Worm (Caenorhabditis elegans): Measurements from ENCODE around the gene ule-3.

DNA sequence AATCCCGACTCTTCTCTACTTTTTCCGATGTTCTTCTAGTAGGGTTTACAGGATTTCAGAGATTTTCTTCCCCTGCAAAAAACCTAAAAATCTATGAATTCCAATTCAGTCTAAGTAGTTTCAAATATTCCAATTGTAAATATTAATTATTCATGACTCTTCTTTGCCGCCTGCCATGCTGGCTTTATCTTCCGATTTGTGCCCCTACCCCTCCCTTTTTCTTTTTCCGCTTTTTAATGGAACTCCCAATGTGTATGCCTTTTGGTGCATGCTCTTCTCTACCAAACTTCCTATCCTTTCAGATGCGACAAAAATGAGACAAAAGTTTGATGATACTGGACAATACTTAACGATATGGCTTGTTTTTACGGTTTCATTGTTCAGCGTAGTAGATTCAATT, 31.1 kb downstream of the ule-3 start, which contains the start of gene nrx-1:
- no peak for TF ChIP-seq unc-55 (GFP tag; optimal IDR thresholded peaks at IDR 0.05)
- TF ChIP-seq zip-5 (tag; optimal IDR thresholded peaks at IDR 0.05) = no peak
- no peak for TF ChIP-seq T23F11.4 (GFP tag; optimal IDR thresholded peaks at IDR 0.05)
- no peak for TF ChIP-seq pqm-1 (tag; optimal IDR thresholded peaks at IDR 0.05)
- no peak for TF ChIP-seq ceh-48 (tag; optimal IDR thresholded peaks at IDR 0.05)
- TF ChIP-seq tbx-2 (tag; optimal IDR thresholded peaks at IDR 0.05) = no peak
- TF ChIP-seq ceh-30 (tag; optimal IDR thresholded peaks at IDR 0.05) = no peak
- no peak for TF ChIP-seq ceh-31 (tag; optimal IDR thresholded peaks at IDR 0.05)
- no peak for TF ChIP-seq sdc-2 (tag; optimal IDR thresholded peaks at IDR 0.05)
- TF ChIP-seq ztf-16 (tag; optimal IDR thresholded peaks at IDR 0.05) = no peak
- TF ChIP-seq pha-4 (tag; optimal IDR thresholded peaks at IDR 0.05) = no peak
- TF ChIP-seq rnt-1 (tag; optimal IDR thresholded peaks at IDR 0.05) = no peak

Data from whole organism, late embryonic.